Worm (Caenorhabditis elegans) whole organism, L1 larva: ENCODE results near the gene Y57E12B.4.
A peak's percentile ranks its signal among the peaks of the same experiment; 100 is the strongest.

Source experiments
- C04F5.9 ChIP-seq: sonication (generic microtip); optimal IDR thresholded peaks from 2 replicates; lab custom pipeline; 2016; ENCODE audit warnings: missing genetic modification characterization, missing compliant biosample characterization
- C16A3.4 ChIP-seq: fragments of 150-350 bp; optimal IDR thresholded peaks from 2 replicates; lab custom pipeline; 2014; ENCODE audit warnings: missing biosample characterization, missing genetic modification characterization
- C34B4.2 ChIP-seq: sonication (generic microtip); optimal IDR thresholded peaks from 2 replicates; lab custom pipeline; 2017; ENCODE audit warnings: mild to moderate bottlenecking, missing genetic modification characterization, missing compliant biosample characterization
- Y116A8C.19 ChIP-seq: sonication (generic microtip); optimal IDR thresholded peaks from 2 replicates; lab custom pipeline; 2016; ENCODE audit warnings: missing compliant biosample characterization, missing genetic modification characterization, borderline replicate concordance
- alr-1 ChIP-seq: fragments of 200-800 bp; sonication (Bioruptor generic); optimal IDR thresholded peaks from 2 replicates; lab custom pipeline; 2018; ENCODE audit warnings: borderline replicate concordance, mild to moderate bottlenecking, missing genetic modification characterization, missing compliant biosample characterization
- blmp-1 ChIP-seq: fragments of 150-350 bp; optimal IDR thresholded peaks from 2 replicates; lab custom pipeline; 2014; ENCODE audit warnings: missing biosample characterization, missing genetic modification characterization
- ceh-63 ChIP-seq: fragments of 200-800 bp; sonication (Bioruptor generic); optimal IDR thresholded peaks from 2 replicates; lab custom pipeline; 2018; ENCODE audit warnings: mild to moderate bottlenecking, missing genetic modification characterization, missing compliant biosample characterization
- ceh-8 ChIP-seq: fragments of 200-800 bp; sonication (Bioruptor generic); optimal IDR thresholded peaks from 2 replicates; lab custom pipeline; 2018; ENCODE audit warnings: mild to moderate bottlenecking, missing genetic modification characterization, moderate library complexity, missing compliant biosample characterization
- ceh-90 ChIP-seq: sonication (generic microtip); optimal IDR thresholded peaks from 2 replicates; lab custom pipeline; 2016; ENCODE audit warnings: missing genetic modification characterization, missing compliant biosample characterization
- ces-1 ChIP-seq: fragments of 150-350 bp; optimal IDR thresholded peaks from 2 replicates; lab custom pipeline; 2014; ENCODE audit warnings: missing biosample characterization, missing genetic modification reagents, missing genetic modification characterization
- dpl-1 ChIP-seq, 3 experiments: fragments of 150-350 bp in 2 of 3; sonication (generic microtip) in 1 of 3; optimal IDR thresholded peaks; 2 replicates each; lab custom pipeline; 2014 to 2017; ENCODE audit warnings: missing biosample characterization in 3 of 3, missing genetic modification characterization in 3 of 3, missing genetic modification reagents in 3 of 3
- dsc-1 ChIP-seq: sonication (generic microtip); optimal IDR thresholded peaks from 2 replicates; lab custom pipeline; 2016; ENCODE audit warnings: mild to moderate bottlenecking, missing genetic modification characterization, missing compliant biosample characterization
- efl-1 ChIP-seq, 4 experiments: fragments of 150-350 bp; optimal IDR thresholded peaks in 3 of 4; peaks in 1 of 4; 1 replicate in 1 of 4; 2 replicates in 3 of 4; lab custom pipeline; 2014; ENCODE audit warnings: missing biosample characterization in 2 of 4, missing genetic modification characterization in 2 of 4, missing genetic modification reagents in 2 of 4
- efl-3 ChIP-seq: fragments of 200-800 bp; sonication (Bioruptor generic); optimal IDR thresholded peaks from 2 replicates; lab custom pipeline; 2018; ENCODE audit warnings: mild to moderate bottlenecking, missing genetic modification characterization, missing compliant biosample characterization
- elt-2 ChIP-seq: sonication (generic microtip); optimal IDR thresholded peaks from 2 replicates; lab custom pipeline; 2016; ENCODE audit warnings: missing genetic modification characterization, mild to moderate bottlenecking, inconsistent platforms, missing compliant biosample characterization, missing genetic modification reagents
- ets-5 ChIP-seq: fragments of 200-800 bp; sonication (Bioruptor generic); IDR thresholded peaks from 2 replicates; pipeline ENCODE4 v1.3.6; 2022; ENCODE audit warnings: missing genetic modification characterization, missing compliant biosample characterization
- fkh-10 ChIP-seq: sonication (generic microtip); optimal IDR thresholded peaks from 2 replicates; lab custom pipeline; 2017; ENCODE audit warnings: missing biosample characterization, missing genetic modification reagents, missing genetic modification characterization
- fkh-8 ChIP-seq: sonication (generic microtip); optimal IDR thresholded peaks from 2 replicates; lab custom pipeline; 2016; ENCODE audit warnings: mild to moderate bottlenecking, missing genetic modification characterization, missing compliant biosample characterization
- hpl-2 ChIP-seq: fragments of 150-350 bp; optimal IDR thresholded peaks from 2 replicates; lab custom pipeline; 2014; ENCODE audit warnings: missing biosample characterization, missing genetic modification reagents, missing genetic modification characterization
- irx-1 ChIP-seq: sonication (generic microtip); optimal IDR thresholded peaks from 2 replicates; lab custom pipeline; 2016; ENCODE audit warnings: missing genetic modification characterization, missing compliant biosample characterization
- isw-1 ChIP-seq: fragments of 200-800 bp; sonication (Bioruptor generic); IDR thresholded peaks from 2 replicates; pipeline ENCODE4 v1.3.6; 2022; ENCODE audit warnings: missing genetic modification characterization, missing compliant biosample characterization
- jun-1 ChIP-seq: fragments of 150-350 bp; optimal IDR thresholded peaks from 2 replicates; lab custom pipeline; 2014; ENCODE audit warnings: missing biosample characterization, missing genetic modification reagents, missing genetic modification characterization
- lin-14 ChIP-seq: fragments of 200-800 bp; sonication (Bioruptor generic); optimal IDR thresholded peaks from 2 replicates; lab custom pipeline; 2018; ENCODE audit warnings: mild to moderate bottlenecking, missing genetic modification characterization, moderate library complexity, missing compliant biosample characterization
- lin-35 ChIP-seq, 2 experiments: fragments of 150-350 bp; optimal IDR thresholded peaks; 2 replicates each; lab custom pipeline; 2014; ENCODE audit warnings: missing biosample characterization in 2 of 2, missing genetic modification characterization in 2 of 2, missing genetic modification reagents in 2 of 2
- lin-39 ChIP-seq: fragments of 150-350 bp; optimal IDR thresholded peaks from 2 replicates; lab custom pipeline; 2014; ENCODE audit warnings: missing biosample characterization, missing genetic modification reagents, missing genetic modification characterization
- lir-3 ChIP-seq: sonication (generic microtip); optimal IDR thresholded peaks from 2 replicates; lab custom pipeline; 2016; ENCODE audit warnings: mild to moderate bottlenecking, missing genetic modification characterization, moderate library complexity, missing compliant biosample characterization; ENCODE audit not compliant: poor library complexity
- lsy-2 ChIP-seq, 2 experiments: fragments of 150-350 bp; optimal IDR thresholded peaks; 2 replicates each; lab custom pipeline; 2014; ENCODE audit warnings: missing biosample characterization in 2 of 2, missing genetic modification characterization in 2 of 2
- mab-9 ChIP-seq: fragments of 200-800 bp; sonication (Bioruptor generic); IDR thresholded peaks from 2 replicates; pipeline ENCODE4 v1.3.6; 2022; ENCODE audit warnings: missing genetic modification reagents, missing genetic modification characterization, missing compliant biosample characterization
- mdl-1 ChIP-seq, 2 experiments: fragments of 150-350 bp; optimal IDR thresholded peaks; 2 replicates each; lab custom pipeline; 2014 to 2017; ENCODE audit warnings: missing biosample characterization in 2 of 2, missing genetic modification characterization in 2 of 2, inconsistent platforms in 1 of 2
- mef-2 ChIP-seq: fragments of 150-350 bp; optimal IDR thresholded peaks from 2 replicates; lab custom pipeline; 2014; ENCODE audit warnings: missing biosample characterization, missing genetic modification characterization
- nhr-19 ChIP-seq: fragments of 200-800 bp; sonication (Bioruptor generic); conservative IDR thresholded peaks from 2 replicates; pipeline ENCODE4 v1.3.6; 2022; ENCODE audit warnings: missing genetic modification characterization, missing compliant biosample characterization
- nhr-20 ChIP-seq: sonication (generic microtip); optimal IDR thresholded peaks from 2 replicates; lab custom pipeline; 2016; ENCODE audit warnings: mild to moderate bottlenecking, missing genetic modification characterization, missing compliant biosample characterization
- nhr-237 ChIP-seq: fragments of 150-350 bp; optimal IDR thresholded peaks from 2 replicates; lab custom pipeline; 2014; ENCODE audit warnings: missing biosample characterization, missing genetic modification characterization
- nhr-28 ChIP-seq: fragments of 150-350 bp; optimal IDR thresholded peaks from 2 replicates; lab custom pipeline; 2014; ENCODE audit warnings: missing biosample characterization, missing genetic modification characterization
- nhr-76 ChIP-seq: sonication (generic microtip); optimal IDR thresholded peaks from 2 replicates; lab custom pipeline; 2017; ENCODE audit warnings: missing biosample characterization, missing genetic modification characterization
- nhr-84 ChIP-seq: sonication (generic microtip); optimal IDR thresholded peaks from 2 replicates; lab custom pipeline; 2017; ENCODE audit warnings: missing biosample characterization, missing genetic modification characterization
- pax-3 ChIP-seq: fragments of 200-800 bp; sonication (Bioruptor generic); optimal IDR thresholded peaks from 2 replicates; lab custom pipeline; 2018; ENCODE audit warnings: mild to moderate bottlenecking, missing genetic modification characterization, moderate library complexity, missing compliant biosample characterization
- pqm-1 ChIP-seq: sonication (generic microtip); optimal IDR thresholded peaks from 3 replicates; lab custom pipeline; 2017; ENCODE audit warnings: missing biosample characterization, missing genetic modification characterization
- rnt-1 ChIP-seq: sonication (generic microtip); optimal IDR thresholded peaks from 2 replicates; lab custom pipeline; 2016; ENCODE audit warnings: mild to moderate bottlenecking, missing genetic modification characterization, moderate library complexity, missing compliant biosample characterization
- skn-1 ChIP-seq: fragments of 150-350 bp; optimal IDR thresholded peaks from 2 replicates; lab custom pipeline; 2014; ENCODE audit warnings: missing biosample characterization, missing genetic modification characterization
- snu-23 ChIP-seq: sonication (generic microtip); optimal IDR thresholded peaks from 2 replicates; lab custom pipeline; 2016; ENCODE audit warnings: missing genetic modification characterization, missing compliant biosample characterization
- sup-37 ChIP-seq: fragments of 200-800 bp; sonication (Bioruptor generic); optimal IDR thresholded peaks from 2 replicates; lab custom pipeline; 2018; ENCODE audit warnings: mild to moderate bottlenecking, missing genetic modification characterization, missing compliant biosample characterization
- tlp-1 ChIP-seq: fragments of 150-350 bp; optimal IDR thresholded peaks from 2 replicates; lab custom pipeline; 2014; ENCODE audit warnings: missing biosample characterization, missing genetic modification characterization
- unc-130 ChIP-seq: fragments of 150-350 bp; optimal IDR thresholded peaks from 2 replicates; lab custom pipeline; 2017; ENCODE audit warnings: missing biosample characterization, missing genetic modification characterization, inconsistent platforms
- unc-62 ChIP-seq: fragments of 150-350 bp; optimal IDR thresholded peaks from 2 replicates; lab custom pipeline; 2014; ENCODE audit warnings: missing biosample characterization, missing genetic modification reagents, missing genetic modification characterization
- unc-98 ChIP-seq: fragments of 200-800 bp; sonication (Bioruptor generic); IDR thresholded peaks from 2 replicates; pipeline ENCODE4 v1.3.6; 2022; ENCODE audit warnings: missing genetic modification characterization, missing compliant biosample characterization
- xbp-1 ChIP-seq: sonication (generic microtip); optimal IDR thresholded peaks from 2 replicates; lab custom pipeline; 2016; ENCODE audit warnings: missing genetic modification characterization, missing compliant biosample characterization
- zag-1 ChIP-seq: fragments of 150-350 bp; optimal IDR thresholded peaks from 2 replicates; lab custom pipeline; 2014; ENCODE audit warnings: missing biosample characterization, missing genetic modification characterization
- ztf-11 ChIP-seq, 2 experiments: sonication (generic microtip); optimal IDR thresholded peaks; 2 replicates each; lab custom pipeline; 2016 to 2017; ENCODE audit warnings: missing genetic modification characterization in 2 of 2, missing biosample characterization in 1 of 2, missing compliant biosample characterization in 1 of 2
- ztf-4 ChIP-seq: fragments of 150-350 bp; optimal IDR thresholded peaks from 2 replicates; lab custom pipeline; 2014; ENCODE audit warnings: missing biosample characterization, missing genetic modification characterization

The Y57E12B.4 gene

DNA sequence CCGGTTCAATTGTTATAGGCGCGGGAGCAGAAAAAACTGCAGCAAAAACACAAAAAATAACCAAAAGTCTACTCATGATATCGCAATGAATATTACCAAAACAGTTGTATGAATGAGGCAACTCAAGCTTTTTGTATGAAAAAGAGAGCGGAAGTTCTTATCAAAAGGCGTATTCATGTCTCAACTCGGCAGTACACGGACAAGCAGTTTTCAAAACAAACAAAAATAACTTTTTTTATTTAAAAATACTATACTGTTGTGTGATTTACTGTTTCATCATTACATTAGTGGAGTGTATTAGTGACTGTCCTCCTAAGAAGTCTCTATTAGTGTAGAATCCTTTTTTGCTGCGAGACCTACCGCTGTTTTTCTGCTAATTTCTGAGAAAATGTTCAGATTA, at the start of gene Y57E12B.4:
Gene Y57E12B.4, minus strand, starts transcription at position 101 of the 400 bp plus-strand sequence.
- TF ChIP-seq lin-35 (GFP tag; optimal IDR thresholded peaks at IDR 0.05; lab: Kevin White, UChicago) (no peak), nhr-28 (no peak), lsy-2 (tag; optimal IDR thresholded peaks at IDR 0.05; lab: Kevin White, UChicago) (no peak), skn-1 (no peak), ets-5 (GFP tag; lab: Robert Waterston, UW) (no peak), jun-1 (no peak), unc-130 (tag; lab: Kevin White, UChicago) (no peak)

ce11 chrV:6993999-6994398, 46.7 kb upstream of the Y57E12B.4 start:
- no peak for TF ChIP-seq rnt-1 (tag; lab: Kevin White, UChicago)
- TF ChIP-seq unc-62 (GFP tag; lab: Kevin White, UChicago): no peak
- TF ChIP-seq elt-2 (tag; lab: Kevin White, UChicago): peak; percentile 23
- TF ChIP-seq ztf-11 (tag; optimal IDR thresholded peaks at IDR 0.05; lab: Kevin White, UChicago): no peak
- no peak for TF ChIP-seq lir-3 (tag; lab: Kevin White, UChicago)
- no peak for TF ChIP-seq C16A3.4
- peak; percentile 2 for TF ChIP-seq xbp-1 (tag; lab: Kevin White, UChicago)
- TF ChIP-seq C04F5.9 (tag; lab: Kevin White, UChicago): no peak
- TF ChIP-seq sup-37 (GFP tag; lab: Kevin White, UChicago): no peak
- no peak for TF ChIP-seq efl-3
- TF ChIP-seq nhr-84 (tag; lab: Kevin White, UChicago): no peak
- no peak for TF ChIP-seq efl-1 (optimal IDR thresholded peaks at IDR 0.05; lab: Kevin White, UChicago)
- TF ChIP-seq efl-1 (GFP tag; optimal IDR thresholded peaks at IDR 0.05 in 1 of 2; lab: Kevin White, UChicago): peak in 1 of 2 experiments; percentile 76
- TF ChIP-seq C34B4.2 (tag; lab: Kevin White, UChicago): no peak
- TF ChIP-seq dpl-1 (GFP tag; optimal IDR thresholded peaks at IDR 0.05; lab: Kevin White, UChicago): peak in 1 of 3 experiments; percentile 12
- TF ChIP-seq nhr-237: peak; percentile 37
- TF ChIP-seq fkh-8 (tag; lab: Kevin White, UChicago): peak; percentile 90
- peak in 1 of 2 experiments; percentile 33 for TF ChIP-seq mdl-1 (tag; optimal IDR thresholded peaks at IDR 0.05; lab: Kevin White, UChicago)
- no peak for TF ChIP-seq ztf-4 (tag; lab: Kevin White, UChicago)
- TF ChIP-seq ceh-90 (tag; lab: Kevin White, UChicago): no peak
- TF ChIP-seq zag-1 (tag; lab: Kevin White, UChicago): no peak
- no peak for TF ChIP-seq pax-3 (tag; lab: Kevin White, UChicago)
- TF ChIP-seq mef-2: no peak
- peak; percentile 81 for TF ChIP-seq lin-14 (GFP tag; lab: Kevin White, UChicago)
- no peak for TF ChIP-seq ceh-63
- no peak for TF ChIP-seq unc-98
- peak; percentile 93 for TF ChIP-seq nhr-20
- TF ChIP-seq nhr-19 (GFP tag; lab: Robert Waterston, UW): peak; percentile 72
- peak in 1 of 2 experiments; percentile 74 for TF ChIP-seq lin-35 (GFP tag; optimal IDR thresholded peaks at IDR 0.05; lab: Kevin White, UChicago)
- TF ChIP-seq alr-1: no peak
- no peak for TF ChIP-seq dsc-1 (tag; lab: Kevin White, UChicago)
- no peak for TF ChIP-seq nhr-28
- TF ChIP-seq pqm-1 (tag; lab: Kevin White, UChicago): no peak
- TF ChIP-seq hpl-2 (GFP tag; lab: Kevin White, UChicago): peak; percentile 30
- TF ChIP-seq blmp-1 (tag; lab: Kevin White, UChicago): peak; percentile 76
- TF ChIP-seq ceh-8 (GFP tag; lab: Kevin White, UChicago): no peak
- no peak for TF ChIP-seq ces-1 (GFP tag; lab: Kevin White, UChicago)
- no peak for TF ChIP-seq fkh-10
- peak; percentile 14 for TF ChIP-seq unc-130 (tag; lab: Kevin White, UChicago)
- TF ChIP-seq nhr-76 (tag; lab: Kevin White, UChicago): no peak
- no peak for TF ChIP-seq isw-1 (GFP tag; lab: Robert Waterston, UW)
- no peak for TF ChIP-seq tlp-1 (tag; lab: Kevin White, UChicago)
- TF ChIP-seq lin-39 (tag; lab: Kevin White, UChicago): no peak
- peak; percentile 15; the same call in 1 of the 2 replicates for TF ChIP-seq mab-9
- TF ChIP-seq snu-23 (GFP tag; lab: Kevin White, UChicago): peak; percentile 71
- TF ChIP-seq irx-1 (tag; lab: Kevin White, UChicago): peak; percentile 29
- TF ChIP-seq Y116A8C.19: no peak
